Worm (Caenorhabditis elegans): ENCODE data around the gene cyp-33C4.
A peak's percentile ranks its signal among the peaks of the same experiment; 100 is the strongest.

cyp-33C4 gene

DNA sequence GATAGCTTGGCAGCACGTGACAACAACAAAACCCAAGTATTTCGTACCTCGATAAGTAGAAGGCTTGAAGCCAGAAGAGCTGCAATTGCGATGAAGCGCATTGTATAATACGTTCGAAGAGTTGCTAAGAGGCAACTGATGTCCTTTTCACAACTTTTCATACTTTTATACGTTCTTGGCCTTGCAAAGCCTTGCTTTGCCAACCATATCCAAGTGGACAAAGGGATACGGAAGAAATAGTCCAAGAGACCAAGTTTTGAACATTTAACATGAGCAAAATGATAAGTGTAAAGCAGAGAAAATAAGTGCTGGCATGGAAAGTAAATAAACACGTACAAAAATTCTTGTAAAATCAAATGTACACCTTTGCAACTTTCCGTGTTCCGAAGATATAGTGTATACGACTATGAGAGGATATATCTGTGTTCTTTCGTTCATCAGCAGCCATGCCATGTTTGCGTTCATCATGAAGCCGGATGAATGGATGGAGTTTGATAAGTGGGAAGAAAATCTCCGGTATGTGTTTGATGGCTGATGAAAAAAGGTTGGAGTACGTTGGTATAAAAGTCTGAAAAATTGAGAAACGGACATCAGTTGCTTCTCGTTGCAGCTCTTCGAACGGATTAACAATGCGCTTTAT, 38.4 kb downstream of the cyp-33C4 start, which contains the start of the genes Y5H2A.4 and abu-4:
Y5H2A.4 (minus strand) TSS at position 101 of the 640 bp plus-strand sequence.
abu-4 (plus strand) TSS at position 590 of the 640 bp plus-strand sequence.
- TF ChIP-seq aha-1 (tag; optimal IDR thresholded peaks at IDR 0.05) (no peak), Y116A8C.19 (tag; optimal IDR thresholded peaks at IDR 0.05; ENCODE audit: borderline replicate concordance) (no peak), jun-1 (tag; optimal IDR thresholded peaks at IDR 0.05) (no peak)

DNA sequence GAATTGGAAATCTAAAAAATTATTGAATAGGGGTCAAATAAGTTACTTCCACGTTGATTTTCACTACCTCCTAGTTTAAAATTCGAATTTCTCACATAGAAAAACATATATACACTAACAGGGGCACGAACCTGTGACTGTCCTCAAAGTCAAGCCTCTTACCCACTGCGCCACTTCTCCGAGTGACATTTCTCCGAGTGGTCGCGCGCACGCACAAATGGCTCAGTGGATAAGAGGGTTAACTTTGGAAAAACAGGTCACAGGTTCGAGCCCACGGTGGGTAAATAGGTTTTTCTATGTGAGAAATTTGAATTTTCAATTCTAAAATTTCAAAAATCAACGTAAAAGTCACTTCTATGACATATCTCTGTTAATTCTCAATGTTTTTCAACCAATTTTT, 41.3 kb downstream of the cyp-33C4 start:
- no peak for TF ChIP-seq F16B12.6 (tag; optimal IDR thresholded peaks at IDR 0.05)
- no peak for TF ChIP-seq sptf-1 (tag; optimal IDR thresholded peaks at IDR 0.05)
- TF ChIP-seq pag-3 (tag; optimal IDR thresholded peaks at IDR 0.05; ENCODE audit: borderline replicate concordance, insufficient read depth), result no peak
- TF ChIP-seq nhr-77 (tag; optimal IDR thresholded peaks at IDR 0.05), result peak; percentile 50
- TF ChIP-seq unc-86 (tag; optimal IDR thresholded peaks at IDR 0.05), result no peak
- peak; percentile 67 for TF ChIP-seq lin-14 (GFP tag; optimal IDR thresholded peaks at IDR 0.05)
- no peak for TF ChIP-seq lsy-2 (tag; optimal IDR thresholded peaks at IDR 0.05)
- no peak for TF ChIP-seq skn-1 (tag; optimal IDR thresholded peaks at IDR 0.05)
- TF ChIP-seq aha-1 (tag; optimal IDR thresholded peaks at IDR 0.05), result no peak
- TF ChIP-seq dpl-1 (GFP tag; optimal IDR thresholded peaks at IDR 0.05), result no peak
- TF ChIP-seq Y116A8C.19 (tag; optimal IDR thresholded peaks at IDR 0.05; ENCODE audit: borderline replicate concordance), result no peak
- no peak for TF ChIP-seq ztf-11 (tag; optimal IDR thresholded peaks at IDR 0.05)
- no peak for TF ChIP-seq unc-98 (GFP tag; IDR thresholded peaks at IDR 0.05)
- TF ChIP-seq mef-2 (tag; optimal IDR thresholded peaks at IDR 0.05), result no peak
- no peak for TF ChIP-seq swsn-7 (tag; optimal IDR thresholded peaks at IDR 0.05)
- peak; percentile 19 for TF ChIP-seq fkh-8 (tag; optimal IDR thresholded peaks at IDR 0.05)
- no peak for TF ChIP-seq vab-15 (tag; optimal IDR thresholded peaks at IDR 0.05)
- TF ChIP-seq nhr-20 (tag; optimal IDR thresholded peaks at IDR 0.05), result peak; percentile 13
- no peak for TF ChIP-seq elt-3 (tag; optimal IDR thresholded peaks at IDR 0.05)
- TF ChIP-seq ces-1 (GFP tag; optimal IDR thresholded peaks at IDR 0.05), result no peak
- TF ChIP-seq ceh-82 (tag; optimal IDR thresholded peaks at IDR 0.05), result peak in 1 of 3 experiments; percentile 21
- no peak for TF ChIP-seq zag-1 (tag; optimal IDR thresholded peaks at IDR 0.05)
- no peak for TF ChIP-seq pax-3 (tag; optimal IDR thresholded peaks at IDR 0.05)
- TF ChIP-seq isw-1 (GFP tag; IDR thresholded peaks at IDR 0.05), result no peak
- TF ChIP-seq dsc-1 (tag; optimal IDR thresholded peaks at IDR 0.05), result no peak
- TF ChIP-seq unc-130 (tag; optimal IDR thresholded peaks at IDR 0.05), result no peak
- TF ChIP-seq lin-35 (GFP tag; optimal IDR thresholded peaks at IDR 0.05), result peak in 1 of 2 experiments; percentile 48
- no peak for TF ChIP-seq C04F5.9 (tag; optimal IDR thresholded peaks at IDR 0.05)
- TF ChIP-seq hpl-2 (GFP tag; optimal IDR thresholded peaks at IDR 0.05), result no peak
- no peak for TF ChIP-seq efl-1 (optimal IDR thresholded peaks at IDR 0.05)
- TF ChIP-seq efl-1 (GFP tag; optimal IDR thresholded peaks at IDR 0.05 in 1 of 2), result peak in 1 of 2 experiments; percentile 81
- TF ChIP-seq irx-1 (tag; optimal IDR thresholded peaks at IDR 0.05), result no peak
- TF ChIP-seq grh-1 (GFP tag; IDR thresholded peaks at IDR 0.05), result no peak
- no peak for TF ChIP-seq ceh-63 (GFP tag; optimal IDR thresholded peaks at IDR 0.05)
- TF ChIP-seq snu-23 (GFP tag; optimal IDR thresholded peaks at IDR 0.05), result peak; percentile 19
- TF ChIP-seq nhr-85 (tag), result peak; percentile 42
- no peak for TF ChIP-seq lir-3 (tag; optimal IDR thresholded peaks at IDR 0.05; ENCODE audit: poor library complexity)
- no peak for TF ChIP-seq fkh-10 (GFP tag; optimal IDR thresholded peaks at IDR 0.05)
- peak; percentile 25 for TF ChIP-seq lin-13 (GFP tag; optimal IDR thresholded peaks at IDR 0.05)
- no peak for TF ChIP-seq nhr-47 (tag; optimal IDR thresholded peaks at IDR 0.05)
- TF ChIP-seq nhr-237 (tag; optimal IDR thresholded peaks at IDR 0.05), result no peak
- TF ChIP-seq efl-3 (GFP tag; optimal IDR thresholded peaks at IDR 0.05), result no peak
- no peak for TF ChIP-seq nhr-12 (tag; optimal IDR thresholded peaks at IDR 0.05)
- TF ChIP-seq nhr-28 (tag; optimal IDR thresholded peaks at IDR 0.05), result no peak
- no peak for TF ChIP-seq fkh-4 (tag; optimal IDR thresholded peaks at IDR 0.05; ENCODE audit: borderline replicate concordance)
- TF ChIP-seq blmp-1 (tag; optimal IDR thresholded peaks at IDR 0.05), result no peak
- no peak for TF ChIP-seq ets-5 (GFP tag; IDR thresholded peaks at IDR 0.05)
- TF ChIP-seq nhr-71 (tag; optimal IDR thresholded peaks at IDR 0.05), result peak; percentile 21
- no peak for TF ChIP-seq ztf-4 (tag; optimal IDR thresholded peaks at IDR 0.05)
